Fruit fly (Drosophila melanogaster) whole organism, adult: ENCODE measurements around the gene CG1835.

Source experiments
- CG12768 ChIP-seq: fragments of 200-800 bp; sonication (Bioruptor generic); optimal IDR thresholded peaks from 2 replicates; lab custom pipeline; 2017; ENCODE audit warnings: missing biosample characterization, missing genetic modification characterization, mild to moderate bottlenecking, moderate library complexity, missing genetic modification reagents
- CG1620 ChIP-seq: fragments of 200-800 bp; sonication (Bioruptor generic); optimal IDR thresholded peaks from 2 replicates; lab custom pipeline; 2016; ENCODE audit warnings: missing biosample characterization, missing genetic modification characterization
- CG7045 ChIP-seq: fragments of 200-800 bp; sonication (Bioruptor generic); optimal IDR thresholded peaks from 2 replicates; lab custom pipeline; 2017; ENCODE audit warnings: missing biosample characterization, mild to moderate bottlenecking, missing genetic modification characterization
- CG7101 ChIP-seq: fragments of 200-800 bp; sonication (Bioruptor generic); optimal IDR thresholded peaks from 2 replicates; lab custom pipeline; 2018; ENCODE audit warnings: missing biosample characterization, mild to moderate bottlenecking, missing genetic modification characterization, moderate library complexity
- Clk ChIP-seq: fragments of 200-800 bp; sonication (Bioruptor generic); optimal IDR thresholded peaks from 2 replicates; lab custom pipeline; 2017; ENCODE audit warnings: missing biosample characterization, missing genetic modification characterization
- Crg-1 ChIP-seq: fragments of 200-800 bp; sonication (Bioruptor generic); optimal IDR thresholded peaks from 2 replicates; lab custom pipeline; 2016; ENCODE audit warnings: missing biosample characterization, missing genetic modification characterization
- Hr96 ChIP-seq: fragments of 200-800 bp; sonication (Bioruptor generic); optimal IDR thresholded peaks from 2 replicates; lab custom pipeline; 2016; ENCODE audit warnings: missing biosample characterization, missing genetic modification characterization
- bab1 ChIP-seq: fragments of 200-800 bp; sonication (Bioruptor generic); optimal IDR thresholded peaks from 3 replicates; lab custom pipeline; 2019; ENCODE audit warnings: missing biosample characterization, mild to moderate bottlenecking, missing genetic modification characterization, moderate library complexity
- cic ChIP-seq: fragments of 200-800 bp; sonication (Bioruptor generic); optimal IDR thresholded peaks from 2 replicates; lab custom pipeline; 2017; ENCODE audit warnings: missing biosample characterization, mild to moderate bottlenecking, missing genetic modification characterization, moderate library complexity
- toe ChIP-seq: fragments of 200-800 bp; sonication (Bioruptor generic); optimal IDR thresholded peaks from 2 replicates; lab custom pipeline; 2016; ENCODE audit warnings: missing biosample characterization, missing genetic modification characterization

DNA sequence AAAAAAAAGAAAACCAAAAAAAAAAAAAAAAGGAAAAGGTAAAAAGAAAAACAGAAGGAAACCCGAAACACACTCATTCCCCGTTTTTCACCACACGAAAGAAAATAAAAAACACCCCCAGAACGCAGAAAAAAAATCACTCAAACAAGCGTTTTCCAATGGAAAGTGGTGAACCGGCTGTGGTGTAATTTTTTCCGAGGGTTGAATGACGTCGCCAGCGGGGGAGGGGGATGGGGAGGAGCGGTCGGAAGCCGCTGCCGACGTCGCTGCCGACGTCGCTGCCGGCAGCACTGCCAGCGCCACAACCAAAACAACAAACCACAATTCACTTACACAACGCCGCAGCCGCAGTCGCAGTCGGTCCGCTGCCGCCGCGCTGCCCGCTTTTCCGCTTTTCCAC lies 27.8 kb downstream of the CG1835 start:
- TF ChIP-seq Hr96 (GFP tag; lab: Kevin White, UChicago) (no peak), CG1620 (GFP tag; lab: Kevin White, UChicago) (no peak), Clk (GFP tag; lab: Kevin White, UChicago) (no peak), CG12768 (GFP tag; lab: Kevin White, UChicago) (no peak), CG7101 (no peak), toe (no peak), bab1 (no peak), cic (no peak), Crg-1 (GFP tag; lab: Kevin White, UChicago) (no peak), CG7045 (GFP tag; lab: Kevin White, UChicago) (no peak)
